Worm (Caenorhabditis elegans) whole organism, L4/young adult: ENCODE measurements around the gene tomm-70.

Source experiments
- W03F9.2 ChIP-seq: fragments of 150-350 bp; optimal IDR thresholded peaks from 2 replicates; lab custom pipeline; 2014; ENCODE audit warnings: missing biosample characterization, missing genetic modification characterization
- dao-5 ChIP-seq: sonication (generic microtip); optimal IDR thresholded peaks from 2 replicates; lab custom pipeline; 2016; ENCODE audit warnings: missing genotype, missing genetic modification characterization, moderate library complexity, missing compliant biosample characterization
- him-1 ChIP-seq: sonication (generic microtip); optimal IDR thresholded peaks from 2 replicates; lab custom pipeline; 2016; ENCODE audit warnings: missing genotype, missing genetic modification reagents, missing genetic modification characterization, missing compliant biosample characterization

The tomm-70 gene

ce11 chrIII:8741955-8742354 lies 12.6 kb downstream of the tomm-70 start:
- TF ChIP-seq W03F9.2: no peak
- TF ChIP-seq him-1 (tag; lab: Kevin White, UChicago): no peak
- TF ChIP-seq dao-5 (tag; lab: Kevin White, UChicago): no peak

DNA sequence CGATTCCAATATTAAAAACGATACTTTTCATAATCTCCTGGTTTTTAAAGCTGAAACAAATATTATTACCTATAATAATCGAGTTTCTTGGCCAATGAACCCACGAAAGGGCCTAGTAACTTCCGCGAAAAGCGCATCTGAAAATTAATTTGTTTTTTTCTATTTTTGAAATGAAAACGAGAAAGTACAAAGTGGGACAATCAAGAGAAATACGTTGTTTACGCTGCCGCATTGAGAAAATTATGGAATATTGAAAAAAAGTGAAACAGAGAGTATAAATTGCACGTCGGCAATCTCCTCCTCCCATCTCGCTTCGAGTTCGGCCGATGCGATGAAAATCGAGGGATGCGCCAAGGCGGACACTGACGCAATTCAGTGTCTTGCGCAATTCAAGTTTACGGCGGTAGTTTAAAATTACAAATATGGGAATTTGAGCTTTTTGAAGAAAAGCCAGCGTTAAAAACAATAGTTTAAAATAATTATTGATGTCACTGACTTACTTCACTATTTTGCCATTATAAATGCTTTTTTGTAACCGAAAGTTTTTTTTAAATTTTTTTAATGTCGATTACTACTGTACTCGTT lies 13.2 kb downstream of the tomm-70 start, which contains the start of gene pdhk-2:
pdhk-2 (minus strand) TSS at position 137 of the 585 bp plus-strand sequence.
- TF ChIP-seq dao-5 (tag; lab: Kevin White, UChicago): no peak
- peak; percentile 93 for TF ChIP-seq him-1 (tag; lab: Kevin White, UChicago)
- peak; percentile 91 for TF ChIP-seq W03F9.2

ce11 chrIII:8739786-8740185 lies 14.8 kb downstream of the tomm-70 start:
- TF ChIP-seq W03F9.2: no peak
- no peak for TF ChIP-seq dao-5 (tag; lab: Kevin White, UChicago)
- TF ChIP-seq him-1 (tag; lab: Kevin White, UChicago): no peak

- no peak for TF ChIP-seq him-1 (tag; lab: Kevin White, UChicago)
- TF ChIP-seq W03F9.2: no peak
- no peak for TF ChIP-seq dao-5 (tag; lab: Kevin White, UChicago)
Measured at ce11 chrIII:8739126-8739525, 15.4 kb downstream of the tomm-70 start.

DNA sequence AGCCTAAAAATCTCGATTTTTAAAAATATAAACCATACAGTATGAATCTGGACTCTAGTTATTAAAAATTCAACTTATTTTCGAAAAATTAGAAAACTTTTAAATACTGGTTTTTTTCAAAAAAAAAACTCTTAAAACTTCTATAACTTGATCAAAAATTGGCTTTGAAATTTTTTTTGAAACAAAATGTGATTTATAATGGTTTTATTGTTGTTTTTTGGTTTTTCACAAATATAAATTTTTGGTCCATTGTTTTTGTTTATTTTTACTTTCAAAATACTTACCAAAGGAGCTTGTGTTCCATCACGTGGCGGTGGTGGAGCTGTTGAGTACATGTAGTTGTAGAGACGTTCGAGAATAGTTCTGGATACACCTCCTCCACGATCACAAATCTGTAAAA lies 16.3 kb downstream of the tomm-70 start:
- TF ChIP-seq him-1 (tag; lab: Kevin White, UChicago) (no peak), dao-5 (tag; lab: Kevin White, UChicago) (no peak), W03F9.2 (no peak)

- no peak for TF ChIP-seq W03F9.2
- no peak for TF ChIP-seq dao-5 (tag; lab: Kevin White, UChicago)
- no peak for TF ChIP-seq him-1 (tag; lab: Kevin White, UChicago)
Measured at ce11 chrIII:8737391-8737790, 17.2 kb downstream of the tomm-70 start.

ce11 chrIII:8734327-8734885 lies 20.1 kb downstream of the tomm-70 start:
- no peak for TF ChIP-seq dao-5 (tag; lab: Kevin White, UChicago)
- TF ChIP-seq him-1 (tag; lab: Kevin White, UChicago): no peak
- TF ChIP-seq W03F9.2: no peak

DNA sequence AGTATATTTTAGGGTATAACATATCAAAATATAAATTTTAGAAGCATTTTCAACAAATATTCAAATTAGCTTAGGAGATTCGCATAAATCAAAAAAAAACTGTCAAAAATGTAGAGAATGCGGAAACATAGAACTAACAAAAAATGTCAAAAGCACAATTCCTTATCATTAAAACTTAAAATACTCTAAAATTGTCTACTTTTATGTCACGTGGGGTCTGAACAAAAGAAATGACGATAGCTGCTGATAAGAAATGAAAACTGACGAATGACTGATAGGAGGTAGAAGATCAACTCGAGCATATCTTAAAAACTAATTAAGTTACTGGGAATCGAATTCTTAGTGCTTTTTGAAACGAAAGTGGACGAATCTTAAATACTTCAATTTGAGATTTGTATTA lies 20.9 kb downstream of the tomm-70 start:
- TF ChIP-seq him-1 (tag; lab: Kevin White, UChicago): no peak
- TF ChIP-seq W03F9.2: no peak

DNA sequence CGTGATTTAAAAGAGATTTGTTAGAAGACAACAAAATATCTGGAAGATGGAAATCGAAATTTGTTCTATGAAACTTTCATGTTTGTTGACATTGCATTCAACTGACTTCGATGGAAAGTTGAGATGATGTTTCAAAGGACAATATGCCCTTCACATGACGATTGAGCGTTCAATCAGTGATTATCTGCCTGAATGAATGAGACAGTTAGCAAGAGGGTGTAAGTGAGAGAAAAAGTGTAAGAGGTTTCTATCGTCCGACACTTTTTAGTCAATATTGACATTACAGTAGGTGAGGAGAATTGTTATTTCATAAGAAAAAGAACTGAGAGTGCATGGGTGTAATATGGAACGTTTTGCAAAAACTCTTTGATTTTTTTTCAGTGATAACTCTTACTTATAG lies 21.3 kb downstream of the tomm-70 start:
- TF ChIP-seq him-1 (tag; lab: Kevin White, UChicago) (no peak), dao-5 (tag; lab: Kevin White, UChicago) (no peak), W03F9.2 (no peak)

ce11 chrIII:8731973-8732372 lies 22.6 kb downstream of the tomm-70 start:
- TF ChIP-seq W03F9.2 (no peak), dao-5 (tag; lab: Kevin White, UChicago) (no peak), him-1 (tag; lab: Kevin White, UChicago) (no peak)

- TF ChIP-seq dao-5 (tag; lab: Kevin White, UChicago): no peak
- TF ChIP-seq him-1 (tag; lab: Kevin White, UChicago): no peak
- no peak for TF ChIP-seq W03F9.2
Measured at ce11 chrIII:8731310-8731709, 23.2 kb downstream of the tomm-70 start, which contains the start of gene ZK370.4. Gene ZK370.4 (minus strand): TSS chrIII:8731410.

DNA sequence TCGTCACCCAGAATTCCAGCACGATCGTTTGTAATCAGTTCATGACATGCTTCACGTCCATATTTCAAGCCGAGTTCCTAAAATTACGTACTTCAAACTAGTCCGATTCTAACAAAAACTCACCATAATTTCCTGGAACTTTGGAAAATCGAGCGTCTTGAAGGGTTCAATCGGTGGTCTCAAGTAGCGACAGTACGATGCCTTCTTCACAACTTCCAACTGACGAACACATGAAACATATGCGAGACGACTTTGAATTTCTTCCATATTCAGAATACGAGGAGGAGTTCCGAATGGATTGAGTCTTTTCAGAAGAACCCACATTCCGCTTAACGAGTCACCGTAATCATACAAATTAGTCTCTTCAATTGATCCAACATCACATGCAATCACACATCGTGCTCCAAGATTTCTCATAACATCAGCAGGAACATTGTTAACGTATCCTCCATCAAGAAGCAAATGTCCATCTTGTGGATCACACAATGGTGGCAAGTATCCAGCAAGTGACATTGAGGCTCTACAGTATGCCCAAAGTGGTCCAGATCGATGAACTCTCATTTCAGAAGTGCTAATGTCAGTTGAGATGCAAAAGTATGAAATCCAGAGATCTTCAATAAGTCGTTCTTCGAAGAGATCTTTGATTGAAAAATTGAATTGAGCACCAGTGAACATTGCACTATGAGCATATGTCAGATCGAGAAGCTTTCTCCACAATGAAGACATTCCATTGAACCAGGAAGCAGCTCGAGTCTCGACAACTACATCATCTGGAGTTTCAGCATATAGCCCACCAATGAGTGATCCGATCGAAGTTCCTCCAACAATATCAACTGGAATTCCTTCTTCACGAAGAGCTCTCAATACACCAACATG lies 28.3 kb downstream of the tomm-70 start:
- TF ChIP-seq dao-5 (tag; lab: Kevin White, UChicago): no peak
- TF ChIP-seq him-1 (tag; lab: Kevin White, UChicago): no peak
- TF ChIP-seq W03F9.2: no peak

ce11 chrIII:8725224-8725623 lies 29.3 kb downstream of the tomm-70 start:
- TF ChIP-seq W03F9.2 (no peak), dao-5 (tag; lab: Kevin White, UChicago) (no peak), him-1 (tag; lab: Kevin White, UChicago) (no peak)

- TF ChIP-seq W03F9.2 (no peak), him-1 (tag; lab: Kevin White, UChicago) (no peak), dao-5 (tag; lab: Kevin White, UChicago) (no peak)
Measured at ce11 chrIII:8719769-8720252, 34.7 kb downstream of the tomm-70 start, which contains the start of gene hipr-1. Gene hipr-1 (plus strand): TSS chrIII:8720202.
